Fruit fly (Drosophila melanogaster) S2 (cell line): Measurements from ENCODE around the gene CG33303.

ENCODE experiments used
- CG8478 ChIP-seq: fragments of >200 bp; optimal IDR thresholded peaks from 2 replicates; lab custom pipeline; 2018
- CTCF ChIP-seq, 2 experiments: fragments of >200 bp; optimal IDR thresholded peaks; 2 replicates each; lab custom pipeline; 2018

DNA sequence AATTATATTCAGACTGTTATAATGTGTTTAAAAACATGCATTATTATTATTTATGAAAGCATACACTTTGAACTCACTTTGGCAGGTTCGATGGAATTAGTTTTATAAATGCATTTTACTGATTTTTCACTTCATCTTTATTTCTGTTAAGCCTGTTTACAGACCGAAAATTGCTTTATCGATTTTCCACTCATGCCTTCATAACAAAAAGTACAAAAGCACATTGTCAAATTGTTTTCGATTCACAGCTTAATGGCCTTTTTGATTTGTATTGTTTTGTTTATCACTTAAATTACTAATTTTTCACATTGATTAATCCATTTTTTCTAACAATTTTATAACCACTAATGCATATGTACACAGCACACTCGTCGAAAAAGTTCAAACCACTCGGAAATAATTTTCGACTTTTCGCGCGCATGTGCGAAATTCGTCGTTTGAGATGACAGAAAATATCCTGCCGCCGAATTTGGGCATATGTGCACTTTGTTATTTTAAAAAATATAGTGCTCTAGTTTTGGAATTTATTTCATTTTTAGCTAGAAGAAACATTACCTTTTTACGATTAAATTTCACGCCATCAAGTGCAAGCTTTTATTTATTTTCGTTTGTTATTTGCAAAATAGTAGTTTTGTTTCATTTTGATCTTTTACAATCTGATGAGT, 1.8 kb downstream of the CG33303 start, which contains the start of gene rho-5:
- no peak for TF ChIP-seq CG8478 (lab: Kevin White, UChicago)
- no peak for TF ChIP-seq CTCF (optimal IDR thresholded peaks at IDR 0.05; lab: Kevin White, UChicago)
